Worm (Caenorhabditis elegans) whole organism, L4 larva: ENCODE measurements around the gene EGAP1.1.

Experiments
- F37D6.2 ChIP-seq: sonication (generic microtip); optimal IDR thresholded peaks from 2 replicates; lab custom pipeline; 2016; ENCODE audit warnings: mild to moderate bottlenecking, missing genetic modification characterization, missing compliant biosample characterization
- F49E8.2 ChIP-seq: sonication (generic microtip); optimal IDR thresholded peaks from 2 replicates; lab custom pipeline; 2016; ENCODE audit warnings: missing compliant biosample characterization, mild to moderate bottlenecking, missing genetic modification characterization, borderline replicate concordance
- Y48G9A.11 ChIP-seq: fragments of 200-800 bp; sonication (Bioruptor generic); IDR thresholded peaks from 2 replicates; pipeline ENCODE4 v1.3.6; 2022; ENCODE audit warnings: missing genetic modification reagents, missing genetic modification characterization, missing compliant biosample characterization
- Y5F2A.4 ChIP-seq: fragments of 200-800 bp; sonication (Bioruptor generic); optimal IDR thresholded peaks from 2 replicates; lab custom pipeline; 2018; ENCODE audit warnings: mild to moderate bottlenecking, missing genetic modification characterization, missing compliant biosample characterization
- Y75B8A.6 ChIP-seq: fragments of 200-800 bp; sonication (Bioruptor generic); IDR thresholded peaks from 2 replicates; pipeline ENCODE4 v1.3.6; 2022; ENCODE audit warnings: missing genetic modification reagents, missing genetic modification characterization, missing compliant biosample characterization
- ZK337.2 ChIP-seq: fragments of 200-800 bp; sonication (Bioruptor generic); IDR thresholded peaks from 2 replicates; pipeline ENCODE4 v1.3.6; 2022; ENCODE audit warnings: missing genetic modification reagents, missing genetic modification characterization, missing compliant biosample characterization
- aha-1 ChIP-seq: fragments of 150-350 bp; peaks from one replicate; lab custom pipeline; 2014; ENCODE audit warnings: missing biosample characterization, missing genetic modification characterization
- ama-1 ChIP-seq: fragments of 150-350 bp; optimal IDR thresholded peaks from 2 replicates; lab custom pipeline; 2014; ENCODE audit warnings: inconsistent platforms, mixed read lengths
- ceh-28 ChIP-seq: fragments of 150-350 bp; optimal IDR thresholded peaks from 2 replicates; lab custom pipeline; 2014; ENCODE audit warnings: missing biosample characterization, missing genetic modification reagents, missing genetic modification characterization
- ceh-82 ChIP-seq: sonication (generic microtip); optimal IDR thresholded peaks from 2 replicates; lab custom pipeline; 2017; ENCODE audit warnings: missing biosample characterization, missing genetic modification characterization
- ces-1 ChIP-seq: fragments of 150-350 bp; sonication (generic microtip); optimal IDR thresholded peaks from 4 replicates; lab custom pipeline; 2014; ENCODE audit warnings: missing biosample characterization, missing genetic modification reagents, missing genetic modification characterization
- ctbp-1 ChIP-seq: fragments of 200-800 bp; sonication (Bioruptor generic); IDR thresholded peaks from 2 replicates; pipeline ENCODE4 v1.3.6; 2022; ENCODE audit warnings: missing genetic modification reagents, missing genetic modification characterization, missing compliant biosample characterization
- daf-12 ChIP-seq: fragments of 150-350 bp; optimal IDR thresholded peaks from 2 replicates; lab custom pipeline; 2014; ENCODE audit warnings: missing biosample characterization, missing genetic modification reagents, missing genetic modification characterization
- daf-16 ChIP-seq, 3 experiments: sonication (generic microtip); optimal IDR thresholded peaks; 2 replicates each; lab custom pipeline; 2016 to 2017; ENCODE audit warnings: missing genetic modification characterization in 3 of 3, missing genetic modification reagents in 3 of 3, mild to moderate bottlenecking in 2 of 3, missing compliant biosample characterization in 2 of 3, missing biosample characterization in 1 of 3, moderate library complexity in 1 of 3
- daf-8 ChIP-seq: fragments of 200-800 bp; sonication (Bioruptor generic); IDR thresholded peaks from 2 replicates; pipeline ENCODE4 v1.3.6; 2022; ENCODE audit warnings: missing genetic modification characterization, missing compliant biosample characterization
- dmd-6 ChIP-seq: fragments of 200-800 bp; sonication (Bioruptor generic); IDR thresholded peaks from 2 replicates; pipeline ENCODE4 v1.3.6; 2022; ENCODE audit warnings: missing genetic modification reagents, missing genetic modification characterization, missing compliant biosample characterization
- egl-27 ChIP-seq: sonication (generic microtip); optimal IDR thresholded peaks from 3 replicates; lab custom pipeline; 2017; ENCODE audit warnings: missing biosample characterization, missing genetic modification reagents, missing genetic modification characterization
- fkh-10 ChIP-seq: fragments of 150-350 bp; optimal IDR thresholded peaks from 2 replicates; lab custom pipeline; 2014; ENCODE audit warnings: missing biosample characterization, missing genetic modification reagents, missing genetic modification characterization
- gei-8 ChIP-seq: fragments of 200-800 bp; sonication (Bioruptor generic); optimal IDR thresholded peaks from 2 replicates; lab custom pipeline; 2018; ENCODE audit warnings: mild to moderate bottlenecking, missing genetic modification characterization, missing compliant biosample characterization
- hlh-11 ChIP-seq: fragments of 200-800 bp; sonication (Bioruptor generic); optimal IDR thresholded peaks from 2 replicates; lab custom pipeline; 2018; ENCODE audit warnings: mild to moderate bottlenecking, missing genetic modification characterization, missing compliant biosample characterization
- hlh-30 ChIP-seq: sonication (generic microtip); optimal IDR thresholded peaks from 2 replicates; lab custom pipeline; 2017; ENCODE audit warnings: antibody characterized with exemption, mild to moderate bottlenecking, missing genetic modification characterization, missing compliant biosample characterization; ENCODE audit not compliant: insufficient read depth
- hmg-1.1 ChIP-seq: fragments of 200-800 bp; sonication (Bioruptor generic); IDR thresholded peaks from 2 replicates; pipeline ENCODE4 v1.3.6; 2022; ENCODE audit warnings: missing genetic modification reagents, missing genetic modification characterization, missing compliant biosample characterization
- jun-1 ChIP-seq: fragments of 150-350 bp; optimal IDR thresholded peaks from 2 replicates; lab custom pipeline; 2014; ENCODE audit warnings: missing biosample characterization, missing genetic modification reagents, missing genetic modification characterization
- lim-7 ChIP-seq: fragments of 200-800 bp; sonication (Bioruptor generic); IDR thresholded peaks from 2 replicates; pipeline ENCODE4 v1.3.6; 2022; ENCODE audit warnings: missing genetic modification characterization, missing compliant biosample characterization
- lin-39 ChIP-seq: fragments of 150-350 bp; optimal IDR thresholded peaks from 2 replicates; lab custom pipeline; 2014; ENCODE audit warnings: missing biosample characterization, missing genetic modification reagents, missing genetic modification characterization
- lir-3 ChIP-seq: sonication (generic microtip); optimal IDR thresholded peaks from 2 replicates; lab custom pipeline; 2016; ENCODE audit warnings: mild to moderate bottlenecking, missing genetic modification characterization, missing compliant biosample characterization
- lsy-2 ChIP-seq, 2 experiments: fragments of 150-350 bp in 1 of 2; sonication (generic microtip) in 1 of 2; optimal IDR thresholded peaks; 2 replicates each; lab custom pipeline; 2014 to 2017; ENCODE audit warnings: missing biosample characterization in 2 of 2, missing genetic modification characterization in 2 of 2
- madf-5 ChIP-seq, 2 experiments: fragments of 200-800 bp; sonication (Bioruptor generic); IDR thresholded peaks; 2 replicates each; pipeline ENCODE4 v1.3.6; 2022; ENCODE audit warnings: missing compliant biosample characterization in 2 of 2, missing genetic modification characterization in 2 of 2
- mdt-29 ChIP-seq: fragments of 200-800 bp; sonication (Bioruptor generic); IDR thresholded peaks from 2 replicates; pipeline ENCODE4 v1.3.6; 2022; ENCODE audit warnings: missing genetic modification reagents, missing genetic modification characterization, missing compliant biosample characterization
- mep-1 ChIP-seq: fragments of 150-350 bp; sonication (generic microtip); optimal IDR thresholded peaks from 3 replicates; lab custom pipeline; 2014; ENCODE audit warnings: missing biosample characterization, missing genetic modification characterization
- nhr-102 ChIP-seq: sonication (generic microtip); optimal IDR thresholded peaks from 2 replicates; lab custom pipeline; 2016; ENCODE audit warnings: mild to moderate bottlenecking, missing genetic modification characterization, moderate library complexity, missing compliant biosample characterization
- nhr-111 ChIP-seq: fragments of 200-800 bp; sonication (Bioruptor generic); optimal IDR thresholded peaks from 2 replicates; lab custom pipeline; 2018; ENCODE audit warnings: mild to moderate bottlenecking, missing genetic modification characterization, missing compliant biosample characterization
- nhr-237 ChIP-seq: sonication (generic microtip); optimal IDR thresholded peaks from 2 replicates; lab custom pipeline; 2017; ENCODE audit warnings: missing biosample characterization, missing genetic modification characterization
- nhr-25 ChIP-seq: sonication (generic microtip); optimal IDR thresholded peaks from 2 replicates; lab custom pipeline; 2017; ENCODE audit warnings: missing genetic modification characterization, mild to moderate bottlenecking, missing compliant biosample characterization, antibody characterized with exemption, moderate library complexity, borderline replicate concordance; ENCODE audit not compliant: insufficient read depth
- nhr-28 ChIP-seq: fragments of 150-350 bp; optimal IDR thresholded peaks from 2 replicates; lab custom pipeline; 2014; ENCODE audit warnings: missing biosample characterization, missing genetic modification characterization
- nhr-48 ChIP-seq: sonication (generic microtip); optimal IDR thresholded peaks from 2 replicates; lab custom pipeline; 2016; ENCODE audit warnings: mild to moderate bottlenecking, missing genetic modification characterization, missing compliant biosample characterization
- nhr-6 ChIP-seq: fragments of 150-350 bp; optimal IDR thresholded peaks from 2 replicates; lab custom pipeline; 2014; ENCODE audit warnings: missing biosample characterization, missing genetic modification characterization
- pha-4 ChIP-seq, 2 experiments: fragments of 150-350 bp in 1 of 2; fragments of 200-800 bp in 1 of 2; sonication (Bioruptor generic) in 1 of 2; IDR thresholded peaks in 1 of 2; optimal IDR thresholded peaks in 1 of 2; 2 replicates each; pipeline versions ENCODE4 v1.3.6 to Lab custom; 2014 to 2022; ENCODE audit warnings: missing genetic modification characterization in 2 of 2, missing genetic modification reagents in 2 of 2, missing biosample characterization in 1 of 2, missing compliant biosample characterization in 1 of 2
- skn-1 ChIP-seq: fragments of 150-350 bp; optimal IDR thresholded peaks from 2 replicates; lab custom pipeline; 2014; ENCODE audit warnings: missing biosample characterization, missing genetic modification characterization
- tag-97 ChIP-seq: fragments of 200-800 bp; sonication (Bioruptor generic); IDR thresholded peaks from 2 replicates; pipeline ENCODE4 v1.3.6; 2022; ENCODE audit warnings: missing genetic modification characterization, missing compliant biosample characterization
- unc-130 ChIP-seq: sonication (generic microtip); optimal IDR thresholded peaks from 2 replicates; lab custom pipeline; 2016; ENCODE audit warnings: missing genetic modification reagents, missing genetic modification characterization, missing compliant biosample characterization
- unc-39 ChIP-seq: sonication (generic microtip); optimal IDR thresholded peaks from 2 replicates; lab custom pipeline; 2017; ENCODE audit warnings: missing biosample characterization, missing genetic modification characterization
- unc-62 ChIP-seq, 3 experiments: fragments of 150-350 bp in 1 of 3; sonication (generic microtip); optimal IDR thresholded peaks in 2 of 3; peaks in 1 of 3; 1 replicate in 1 of 3; 2 replicates in 2 of 3; lab custom pipeline; 2014 to 2017; ENCODE audit warnings: missing biosample characterization in 3 of 3, missing genetic modification characterization in 3 of 3, missing genetic modification reagents in 3 of 3, missing genotype in 1 of 3
- vab-7 ChIP-seq: fragments of 200-800 bp; sonication (Bioruptor generic); IDR thresholded peaks from 2 replicates; pipeline ENCODE4 v1.3.6; 2022; ENCODE audit warnings: missing genetic modification reagents, missing genetic modification characterization, missing compliant biosample characterization
- zfp-2 ChIP-seq: sonication (generic microtip); optimal IDR thresholded peaks from 2 replicates; lab custom pipeline; 2016; ENCODE audit warnings: mild to moderate bottlenecking, missing genetic modification characterization, missing compliant biosample characterization
- zip-11 ChIP-seq: fragments of 200-800 bp; sonication (Bioruptor generic); IDR thresholded peaks from 2 replicates; pipeline ENCODE4 v1.3.6; 2022; ENCODE audit warnings: missing genetic modification characterization, missing compliant biosample characterization
- ztf-11 ChIP-seq: fragments of 150-350 bp; optimal IDR thresholded peaks from 2 replicates; lab custom pipeline; 2014; ENCODE audit warnings: missing biosample characterization, missing genetic modification characterization

The EGAP1.1 gene

ce11 chrIII:5921067-5921678, 15.8 kb downstream of the EGAP1.1 start (continued):
- TF ChIP-seq ceh-28 (tag; lab: Kevin White, UChicago) (peak; percentile 15), nhr-25 (tag; lab: Kevin White, UChicago) (peak; percentile 3), lsy-2 (tag; optimal IDR thresholded peaks at IDR 0.05; lab: Kevin White, UChicago) (peak in 1 of 2 experiments; percentile 20), ceh-82 (tag; lab: Kevin White, UChicago) (no peak), ztf-11 (tag; lab: Kevin White, UChicago) (no peak), jun-1 (tag; lab: Kevin White, UChicago) (no peak), tag-97 (no peak), Y5F2A.4 (no peak), nhr-48 (tag; lab: Kevin White, UChicago) (peak; percentile 90), egl-27 (tag; lab: Kevin White, UChicago) (no peak), lin-39 (no peak), madf-5 (GFP tag; IDR thresholded peaks at IDR 0.05; lab: Robert Waterston, UW) (no peak), aha-1 (tag; lab: Kevin White, UChicago) (peak; percentile 88), ctbp-1 (no peak), hmg-1.1 (no peak), lim-7 (GFP tag; lab: Robert Waterston, UW) (no peak), hlh-30 (tag; lab: Kevin White, UChicago) (peak; percentile 62)

DNA sequence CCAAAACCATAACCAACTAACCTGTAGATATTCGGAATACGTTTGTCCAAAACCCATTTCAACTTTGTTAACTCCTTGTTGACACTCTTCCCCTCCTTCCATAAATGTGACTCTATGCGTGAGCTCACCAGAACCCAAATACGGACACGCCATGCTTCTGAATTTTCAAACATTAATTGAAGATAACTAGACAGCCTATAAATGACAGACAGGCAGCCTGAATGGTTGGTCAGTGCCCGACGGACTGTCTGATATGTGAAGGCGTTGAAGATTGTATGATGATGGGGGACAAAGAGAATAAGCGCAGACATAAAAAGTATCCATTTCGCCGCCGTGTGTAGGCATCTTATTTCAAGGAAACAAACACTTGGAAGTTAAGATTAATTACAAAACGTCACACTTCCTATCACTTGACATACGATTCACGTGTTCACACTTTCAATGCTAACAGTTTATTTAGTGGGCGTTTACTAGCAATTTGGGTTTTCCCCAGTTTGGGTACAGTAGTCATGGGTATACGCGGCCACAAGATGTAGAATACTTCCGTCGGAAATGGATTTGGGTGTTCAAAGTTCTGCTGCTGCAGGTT, 17.1 kb downstream of the EGAP1.1 start, which contains the start of the genes tdo-2 and C28H8.2:
Gene tdo-2 (minus strand): TSS at position 157 of the 589 bp plus-strand sequence.
Gene C28H8.2 (plus strand): TSS at position 524 of the 589 bp plus-strand sequence.
- no peak for TF ChIP-seq daf-16 (GFP tag; optimal IDR thresholded peaks at IDR 0.05; lab: Kevin White, UChicago)
- no peak for TF ChIP-seq daf-16 (tag; optimal IDR thresholded peaks at IDR 0.05; lab: Kevin White, UChicago)
- TF ChIP-seq unc-130 (GFP tag; lab: Kevin White, UChicago) = no peak
- TF ChIP-seq F37D6.2 (tag; lab: Kevin White, UChicago) = no peak
- TF ChIP-seq daf-8 (GFP tag; lab: Robert Waterston, UW) = no peak
- no peak for TF ChIP-seq madf-5 (GFP tag; IDR thresholded peaks at IDR 0.05; lab: Robert Waterston, UW)
- TF ChIP-seq ctbp-1 = no peak
- no peak for TF ChIP-seq tag-97
- TF ChIP-seq nhr-237 = no peak
- no peak for TF ChIP-seq Y48G9A.11
- peak; percentile 61 for TF ChIP-seq dmd-6 (GFP tag; lab: Robert Waterston, UW)
- TF ChIP-seq zfp-2 = no peak
- no peak for TF ChIP-seq pha-4 (GFP tag; IDR thresholded peaks at IDR 0.05; lab: Robert Waterston, UW)
- no peak for TF ChIP-seq pha-4 (tag; optimal IDR thresholded peaks at IDR 0.05; lab: Kevin White, UChicago)
- TF ChIP-seq mdt-29 (GFP tag; lab: Robert Waterston, UW) = no peak
- TF ChIP-seq fkh-10 (GFP tag; lab: Kevin White, UChicago) = no peak
- TF ChIP-seq zip-11 = no peak
- no peak for TF ChIP-seq ces-1 (GFP tag; lab: Kevin White, UChicago)
- TF ChIP-seq nhr-111 (GFP tag; lab: Kevin White, UChicago) = no peak
- no peak for TF ChIP-seq nhr-102
- TF ChIP-seq unc-62 (GFP tag; optimal IDR thresholded peaks at IDR 0.05 in 1 of 2; lab: Kevin White, UChicago) = peak in 1 of 2 experiments; percentile 99
- TF ChIP-seq unc-62 (tag; optimal IDR thresholded peaks at IDR 0.05; lab: Kevin White, UChicago) = no peak
- peak; percentile 85 for TF ChIP-seq nhr-48 (tag; lab: Kevin White, UChicago)
- no peak for TF ChIP-seq ZK337.2 (GFP tag; lab: Robert Waterston, UW)
- no peak for TF ChIP-seq Y75B8A.6 (GFP tag; lab: Robert Waterston, UW)
- TF ChIP-seq hlh-11 (tag; lab: Kevin White, UChicago) = peak; percentile 88
- TF ChIP-seq vab-7 (GFP tag; lab: Robert Waterston, UW) = no peak
- peak; percentile 44 for TF ChIP-seq gei-8
- peak; percentile 85 for TF ChIP-seq nhr-28 (tag; lab: Kevin White, UChicago)
- no peak for TF ChIP-seq skn-1
- TF ChIP-seq unc-39 = no peak
- TF ChIP-seq daf-12 (tag; lab: Kevin White, UChicago) = no peak
- no peak for TF ChIP-seq nhr-6 (tag; lab: Kevin White, UChicago)
- peak; percentile 56 for TF ChIP-seq ama-1
- TF ChIP-seq lir-3 = no peak
- TF ChIP-seq mep-1 (tag; lab: Kevin White, UChicago) = peak; percentile 29
- TF ChIP-seq F49E8.2 (tag; lab: Kevin White, UChicago) = no peak
